Fruit fly (Drosophila melanogaster) whole organism, embryonic: ENCODE measurements around the gene twe.

Experiments used
- Ada2b ChIP-seq: fragments of 200-800 bp; sonication (Bioruptor generic); IDR thresholded peaks from 2 replicates; pipeline ENCODE4 v1.3.6; 2022; ENCODE audit warnings: missing biosample characterization, missing genetic modification characterization
- Adf1 ChIP-seq: fragments of 200-800 bp; sonication (Bioruptor generic); IDR thresholded peaks from 2 replicates; pipeline ENCODE4 v1.3.6; 2022; ENCODE audit warnings: missing biosample characterization, missing genetic modification characterization
- CG10209 ChIP-seq: fragments of 200-800 bp; sonication (Bioruptor generic); optimal IDR thresholded peaks from 3 replicates; lab custom pipeline; 2017; ENCODE audit warnings: missing biosample characterization, mild to moderate bottlenecking, missing genetic modification characterization, missing genetic modification reagents
- CG11504 ChIP-seq: fragments of 200-800 bp; sonication (Bioruptor generic); optimal IDR thresholded peaks from 3 replicates; lab custom pipeline; 2019; ENCODE audit warnings: missing biosample characterization, mild to moderate bottlenecking, missing genetic modification characterization, moderate library complexity
- CG11696 ChIP-seq: fragments of 200-800 bp; sonication (Bioruptor generic); IDR thresholded peaks from 2 replicates; pipeline ENCODE4 v1.3.6; 2022; ENCODE audit warnings: missing biosample characterization, missing genetic modification characterization
- CG12104 ChIP-seq: fragments of 200-800 bp; sonication (Bioruptor generic); optimal IDR thresholded peaks from 3 replicates; lab custom pipeline; 2016; ENCODE audit warnings: missing biosample characterization, missing genetic modification characterization
- CG12155 ChIP-seq: fragments of 200-800 bp; sonication (Bioruptor generic); optimal IDR thresholded peaks from 3 replicates; lab custom pipeline; 2016; ENCODE audit warnings: missing biosample characterization, missing genetic modification characterization
- CG13287 ChIP-seq: fragments of 200-800 bp; sonication (Bioruptor generic); IDR thresholded peaks from 2 replicates; pipeline ENCODE4 v1.3.6; 2022; ENCODE audit warnings: missing biosample characterization, missing genetic modification characterization; ENCODE audit not compliant: partially characterized antibody
- CG14050 ChIP-seq: fragments of 200-800 bp; sonication (Bioruptor generic); IDR thresholded peaks from 3 replicates; pipeline ENCODE4 v1.3.6; 2022; ENCODE audit warnings: missing biosample characterization, missing genetic modification characterization
- CG14710 ChIP-seq: fragments of 200-800 bp; sonication (Bioruptor generic); optimal IDR thresholded peaks from 3 replicates; lab custom pipeline; 2019; ENCODE audit warnings: missing biosample characterization, mild to moderate bottlenecking, missing genetic modification characterization, moderate library complexity
- CG16815 ChIP-seq: fragments of 200-800 bp; sonication (Bioruptor generic); optimal IDR thresholded peaks from 3 replicates; lab custom pipeline; 2017; ENCODE audit warnings: missing biosample characterization, mild to moderate bottlenecking, missing genetic modification characterization
- CG17385 ChIP-seq: fragments of 200-800 bp; sonication (Bioruptor generic); optimal IDR thresholded peaks from 3 replicates; lab custom pipeline; 2018; ENCODE audit warnings: missing biosample characterization, mild to moderate bottlenecking, missing genetic modification characterization
- CG34376 ChIP-seq: fragments of 200-800 bp; sonication (Bioruptor generic); optimal IDR thresholded peaks from 2 replicates; lab custom pipeline; 2018; ENCODE audit warnings: missing biosample characterization, mild to moderate bottlenecking, missing genetic modification characterization
- CG4328 ChIP-seq: fragments of 200-800 bp; sonication (Bioruptor generic); optimal IDR thresholded peaks from 3 replicates; lab custom pipeline; 2017; ENCODE audit warnings: missing biosample characterization, missing genetic modification reagents, missing genetic modification characterization
- CG7987 ChIP-seq: fragments of 200-800 bp; sonication (Bioruptor generic); optimal IDR thresholded peaks from 2 replicates; lab custom pipeline; 2018; ENCODE audit warnings: missing biosample characterization, mild to moderate bottlenecking, missing genetic modification characterization, moderate library complexity
- CG9817 ChIP-seq: fragments of 200-800 bp; sonication (Bioruptor generic); optimal IDR thresholded peaks from 2 replicates; lab custom pipeline; 2018; ENCODE audit warnings: missing biosample characterization, mild to moderate bottlenecking, missing genetic modification characterization, moderate library complexity
- CG9876 ChIP-seq: fragments of 200-800 bp; sonication (Bioruptor generic); optimal IDR thresholded peaks from 2 replicates; lab custom pipeline; 2016; ENCODE audit warnings: missing biosample characterization, missing genetic modification characterization
- CTCF ChIP-seq: fragments of 200-800 bp; sonication (Bioruptor generic); optimal IDR thresholded peaks from 2 replicates; lab custom pipeline; 2017; ENCODE audit warnings: missing biosample characterization, mild to moderate bottlenecking, missing genetic modification characterization, moderate library complexity
- CoRest ChIP-seq: fragments of 200-800 bp; sonication (Bioruptor generic); optimal IDR thresholded peaks from 3 replicates; lab custom pipeline; 2018; ENCODE audit warnings: missing biosample characterization, mild to moderate bottlenecking, missing genetic modification characterization, moderate library complexity
- Mad ChIP-seq: fragments of 200-800 bp; sonication (Bioruptor generic); optimal IDR thresholded peaks from 2 replicates; lab custom pipeline; 2016; ENCODE audit warnings: missing biosample characterization, missing genetic modification characterization
- Mes4 ChIP-seq: fragments of 200-800 bp; sonication (Bioruptor generic); optimal IDR thresholded peaks from 2 replicates; lab custom pipeline; 2016; ENCODE audit warnings: missing biosample characterization, missing genetic modification characterization
- NfI ChIP-seq: fragments of 200-800 bp; sonication (Bioruptor generic); optimal IDR thresholded peaks from 3 replicates; lab custom pipeline; 2018; ENCODE audit warnings: missing biosample characterization, mild to moderate bottlenecking, missing genetic modification characterization, moderate library complexity
- Side ChIP-seq: fragments of 200-800 bp; sonication (Bioruptor generic); optimal IDR thresholded peaks from 2 replicates; lab custom pipeline; 2016; ENCODE audit warnings: missing biosample characterization, missing genetic modification characterization
- Stat92E ChIP-seq, 3 experiments: fragments of >200 bp in 2 of 3; fragments of 200-800 bp in 1 of 3; sonication (Bioruptor generic) in 1 of 3; optimal IDR thresholded peaks; 2 replicates each; lab custom pipeline; 2017 to 2019; ENCODE audit warnings: missing biosample characterization in 3 of 3, missing genetic modification characterization in 3 of 3, mild to moderate bottlenecking in 1 of 3, moderate library complexity in 1 of 3
- ato ChIP-seq: fragments of 200-800 bp; sonication (Bioruptor generic); IDR thresholded peaks from 2 replicates; pipeline ENCODE4 v1.3.6; 2022; ENCODE audit warnings: missing biosample characterization, missing genetic modification characterization; ENCODE audit not compliant: partially characterized antibody
- caup ChIP-seq: fragments of 200-800 bp; sonication (Bioruptor generic); optimal IDR thresholded peaks from 3 replicates; lab custom pipeline; 2017; ENCODE audit warnings: missing biosample characterization, mild to moderate bottlenecking, missing genetic modification characterization, moderate library complexity; ENCODE audit not compliant: severe bottlenecking
- crp ChIP-seq, 2 experiments: fragments of 200-800 bp; sonication (Bioruptor generic); optimal IDR thresholded peaks; 2 replicates in 1 of 2; 3 replicates in 1 of 2; lab custom pipeline; 2017; ENCODE audit warnings: missing biosample characterization in 2 of 2, missing genetic modification characterization in 2 of 2, mild to moderate bottlenecking in 1 of 2, moderate library complexity in 1 of 2
- dati ChIP-seq: fragments of 200-800 bp; sonication (Bioruptor generic); IDR thresholded peaks from 2 replicates; pipeline ENCODE4 v1.3.6; 2022; ENCODE audit warnings: missing biosample characterization, missing genetic modification characterization
- fd64A ChIP-seq: fragments of 200-800 bp; sonication (Bioruptor generic); optimal IDR thresholded peaks from 3 replicates; lab custom pipeline; 2018; ENCODE audit warnings: missing biosample characterization, mild to moderate bottlenecking, missing genetic modification characterization
- gce ChIP-seq: fragments of 200-800 bp; sonication (Bioruptor generic); IDR thresholded peaks from 3 replicates; pipeline ENCODE4 v1.3.6; 2022; ENCODE audit warnings: missing biosample characterization, missing genetic modification characterization
- gem ChIP-seq: fragments of 200-800 bp; sonication (Bioruptor generic); optimal IDR thresholded peaks from 2 replicates; lab custom pipeline; 2019; ENCODE audit warnings: missing biosample characterization, mild to moderate bottlenecking, missing genetic modification characterization, moderate library complexity
- gfzf ChIP-seq: fragments of 200-800 bp; sonication (Bioruptor generic); optimal IDR thresholded peaks from 2 replicates; lab custom pipeline; 2016; ENCODE audit warnings: missing biosample characterization, mild to moderate bottlenecking, missing genetic modification characterization, moderate library complexity
- grn ChIP-seq: fragments of 200-800 bp; sonication (Bioruptor generic); optimal IDR thresholded peaks from 3 replicates; lab custom pipeline; 2017; ENCODE audit warnings: missing biosample characterization, missing genetic modification characterization
- jumu ChIP-seq: fragments of 200-800 bp; sonication (Bioruptor generic); optimal IDR thresholded peaks from 3 replicates; lab custom pipeline; 2016; ENCODE audit warnings: missing biosample characterization, missing genetic modification characterization
- nerfin-2 ChIP-seq: fragments of 200-800 bp; sonication (Bioruptor generic); IDR thresholded peaks from 2 replicates; pipeline ENCODE4 v1.3.6; 2022; ENCODE audit warnings: missing biosample characterization, missing genetic modification characterization; ENCODE audit not compliant: partially characterized antibody
- nom ChIP-seq: fragments of 200-800 bp; sonication (Bioruptor generic); optimal IDR thresholded peaks from 2 replicates; lab custom pipeline; 2017; ENCODE audit warnings: missing biosample characterization, missing genetic modification characterization, mild to moderate bottlenecking, moderate library complexity, missing genetic modification reagents
- odd ChIP-seq: fragments of 200-800 bp; sonication (Bioruptor generic); optimal IDR thresholded peaks from 2 replicates; lab custom pipeline; 2017; ENCODE audit warnings: missing biosample characterization, mild to moderate bottlenecking, missing genetic modification characterization
- pfk ChIP-seq: fragments of 200-800 bp; sonication (Bioruptor generic); optimal IDR thresholded peaks from 2 replicates; lab custom pipeline; 2018; ENCODE audit warnings: missing biosample characterization, mild to moderate bottlenecking, missing genetic modification characterization, moderate library complexity
- pros ChIP-seq: fragments of 200-800 bp; sonication (Bioruptor generic); optimal IDR thresholded peaks from 3 replicates; lab custom pipeline; 2019; ENCODE audit warnings: missing biosample characterization, mild to moderate bottlenecking, missing genetic modification characterization, moderate library complexity
- repo ChIP-seq: fragments of 200-800 bp; sonication (Bioruptor generic); optimal IDR thresholded peaks from 2 replicates; lab custom pipeline; 2016; ENCODE audit warnings: missing biosample characterization, missing genetic modification characterization
- sc ChIP-seq, 3 experiments: fragments of >200 bp in 2 of 3; fragments of 200-800 bp in 1 of 3; sonication (Bioruptor generic) in 1 of 3; optimal IDR thresholded peaks; 2 replicates in 2 of 3; 3 replicates in 1 of 3; lab custom pipeline; 2017; ENCODE audit warnings: mild to moderate bottlenecking in 1 of 3, missing biosample characterization in 1 of 3, missing genetic modification characterization in 1 of 3, missing genetic modification reagents in 1 of 3
- shn ChIP-seq: fragments of 200-800 bp; sonication (Bioruptor generic); optimal IDR thresholded peaks from 3 replicates; lab custom pipeline; 2016; ENCODE audit warnings: missing biosample characterization, missing genetic modification characterization
- sim ChIP-seq: fragments of 200-800 bp; sonication (Bioruptor generic); IDR thresholded peaks from 2 replicates; pipeline ENCODE4 v1.3.6; 2022; ENCODE audit warnings: missing biosample characterization, missing genetic modification characterization
- sqz ChIP-seq: fragments of 200-800 bp; sonication (Bioruptor generic); optimal IDR thresholded peaks from 3 replicates; lab custom pipeline; 2018; ENCODE audit warnings: missing biosample characterization, mild to moderate bottlenecking, missing genetic modification characterization
- stwl ChIP-seq: fragments of 200-800 bp; sonication (Bioruptor generic); optimal IDR thresholded peaks from 3 replicates; lab custom pipeline; 2018; ENCODE audit warnings: missing biosample characterization, mild to moderate bottlenecking, missing genetic modification characterization, moderate library complexity
- twi ChIP-seq: fragments of 200-800 bp; optimal IDR thresholded peaks from 2 replicates; lab custom pipeline; 2019; ENCODE audit warnings: missing biosample characterization, mild to moderate bottlenecking, missing genetic modification characterization, moderate library complexity
- tx ChIP-seq: fragments of 200-800 bp; sonication (Bioruptor generic); optimal IDR thresholded peaks from 2 replicates; lab custom pipeline; 2016; ENCODE audit warnings: missing biosample characterization, missing genetic modification characterization
- vfl ChIP-seq: fragments of 200-800 bp; sonication (Bioruptor generic); optimal IDR thresholded peaks from 2 replicates; lab custom pipeline; 2016; ENCODE audit warnings: missing biosample characterization, missing genetic modification characterization
- wdn ChIP-seq: fragments of 200-800 bp; sonication (Bioruptor generic); IDR thresholded peaks from 2 replicates; pipeline ENCODE4 v1.3.6; 2022; ENCODE audit warnings: missing biosample characterization, missing genetic modification characterization
- zen ChIP-seq: fragments of 200-800 bp; sonication (Bioruptor generic); optimal IDR thresholded peaks from 3 replicates; lab custom pipeline; 2018; ENCODE audit warnings: missing biosample characterization, mild to moderate bottlenecking, missing genetic modification characterization, moderate library complexity

Gene twe

DNA sequence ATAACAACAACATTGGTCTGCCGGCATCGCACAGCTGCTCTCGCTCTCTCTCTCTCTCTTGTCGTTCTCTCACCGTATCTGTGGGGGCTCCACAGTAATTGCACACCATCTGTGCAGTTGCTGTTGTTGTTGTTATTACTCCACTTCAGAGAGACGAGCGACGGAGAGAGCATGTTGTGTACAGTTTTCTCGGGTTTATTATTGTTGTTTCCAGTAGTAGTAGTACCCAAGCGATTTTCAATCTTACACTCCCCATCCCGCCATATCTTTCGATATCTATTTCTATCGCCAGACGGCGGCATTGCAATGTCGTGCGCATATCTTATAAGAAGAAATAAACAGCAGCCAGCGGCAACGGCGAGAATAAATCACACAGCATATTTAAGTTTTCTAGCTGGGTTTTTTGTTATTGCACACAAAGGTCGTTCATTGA is 6.4 kb upstream of the twe start (continued):
- no peak for TF ChIP-seq NfI (GFP tag; lab: Kevin White, UChicago)
- no peak for TF ChIP-seq CoRest (tag; lab: Kevin White, UChicago)
- TF ChIP-seq gem (tag; lab: Kevin White, UChicago) = no peak
- TF ChIP-seq fd64A (GFP tag; lab: Kevin White, UChicago) = no peak
- TF ChIP-seq CG14050 (GFP tag; lab: Robert Waterston, UW) = no peak
- no peak for TF ChIP-seq CG4328 (GFP tag; lab: Kevin White, UChicago)
- no peak for TF ChIP-seq jumu (GFP tag; lab: Kevin White, UChicago)
- TF ChIP-seq Ada2b = no peak
- TF ChIP-seq vfl = no peak
- TF ChIP-seq sim = no peak
- no peak for TF ChIP-seq CG11696
- TF ChIP-seq ato (GFP tag; lab: Robert Waterston, UW) = no peak
- TF ChIP-seq odd (GFP tag; lab: Kevin White, UChicago) = peak; percentile 2
- peak; percentile 66 for TF ChIP-seq pfk (GFP tag; lab: Kevin White, UChicago)
- no peak for TF ChIP-seq gce (GFP tag; lab: Robert Waterston, UW)
- TF ChIP-seq CG11504 = peak; percentile 42
- no peak for TF ChIP-seq tx (GFP tag; lab: Kevin White, UChicago)
- TF ChIP-seq dati = no peak
- peak in 1 of 2 experiments; percentile 70 for TF ChIP-seq crp (GFP tag; optimal IDR thresholded peaks at IDR 0.05; lab: Kevin White, UChicago)
- TF ChIP-seq Adf1 (GFP tag; lab: Robert Waterston, UW) = no peak
- no peak for TF ChIP-seq sc (optimal IDR thresholded peaks at IDR 0.05; lab: Kevin White, UChicago)
- TF ChIP-seq sc (GFP tag; optimal IDR thresholded peaks at IDR 0.05; lab: Kevin White, UChicago) = no peak
- no peak for TF ChIP-seq CG12104 (GFP tag; lab: Kevin White, UChicago)
- peak; percentile 8 for TF ChIP-seq nom (GFP tag; lab: Kevin White, UChicago)
- no peak for TF ChIP-seq CG9817 (tag; lab: Kevin White, UChicago)
- no peak for TF ChIP-seq CG7987 (GFP tag; lab: Kevin White, UChicago)
- TF ChIP-seq Stat92E (GFP tag; optimal IDR thresholded peaks at IDR 0.05; lab: Kevin White, UChicago) = no peak
- no peak for TF ChIP-seq CG34376 (GFP tag; lab: Kevin White, UChicago)
- TF ChIP-seq caup (GFP tag; lab: Kevin White, UChicago) = no peak
- TF ChIP-seq repo (GFP tag; lab: Kevin White, UChicago) = no peak
- TF ChIP-seq twi (tag; lab: Kevin White, UChicago) = peak; percentile 56
- TF ChIP-seq pros = peak; percentile 58
- no peak for TF ChIP-seq nerfin-2 (GFP tag; lab: Robert Waterston, UW)
- no peak for TF ChIP-seq CG12155 (GFP tag; lab: Kevin White, UChicago)
- no peak for TF ChIP-seq CG10209 (GFP tag; lab: Kevin White, UChicago)
- peak; percentile 21 for TF ChIP-seq sqz (GFP tag; lab: Kevin White, UChicago)
- TF ChIP-seq wdn = no peak
- no peak for TF ChIP-seq CG9876 (GFP tag; lab: Kevin White, UChicago)
- no peak for TF ChIP-seq shn
- TF ChIP-seq Side (GFP tag; lab: Kevin White, UChicago) = no peak
- no peak for TF ChIP-seq Mad (GFP tag; lab: Kevin White, UChicago)
- TF ChIP-seq CG16815 (GFP tag; lab: Kevin White, UChicago) = no peak
- peak; percentile 73 for TF ChIP-seq grn (GFP tag; lab: Kevin White, UChicago)
- no peak for TF ChIP-seq CG13287 (GFP tag; lab: Robert Waterston, UW)
- TF ChIP-seq stwl (tag; lab: Kevin White, UChicago) = no peak
- peak; percentile 18 for TF ChIP-seq CG17385 (GFP tag; lab: Kevin White, UChicago)
- peak; percentile 6 for TF ChIP-seq CTCF
- no peak for TF ChIP-seq gfzf
- no peak for TF ChIP-seq Mes4 (GFP tag; lab: Kevin White, UChicago)
- TF ChIP-seq CG14710 (tag; lab: Kevin White, UChicago) = no peak
- TF ChIP-seq zen (tag; lab: Kevin White, UChicago) = no peak
